Worm (Caenorhabditis elegans) whole organism, early embryonic: Measurements from ENCODE around the gene grl-27.

Source experiments
- B0310.2 ChIP-seq: sonication (generic microtip); optimal IDR thresholded peaks from 2 replicates; lab custom pipeline; 2016; ENCODE audit warnings: mild to moderate bottlenecking, missing genetic modification characterization, missing compliant biosample characterization
- F13C5.2 ChIP-seq: sonication (generic microtip); optimal IDR thresholded peaks from 2 replicates; lab custom pipeline; 2017; ENCODE audit warnings: mild to moderate bottlenecking, missing genetic modification characterization, inconsistent platforms, missing compliant biosample characterization
- aly-1 ChIP-seq: sonication (generic microtip); optimal IDR thresholded peaks from 2 replicates; lab custom pipeline; 2016; ENCODE audit warnings: missing genetic modification characterization, missing compliant biosample characterization
- ama-1 ChIP-seq: fragments of 150-350 bp; optimal IDR thresholded peaks from 2 replicates; lab custom pipeline; 2014
- ceh-13 ChIP-seq: fragments of 200-800 bp; sonication (Bioruptor generic); optimal IDR thresholded peaks from 2 replicates; lab custom pipeline; 2018; ENCODE audit warnings: mild to moderate bottlenecking, missing genetic modification characterization, missing compliant biosample characterization
- ceh-36 ChIP-seq: sonication (generic microtip); optimal IDR thresholded peaks from 2 replicates; lab custom pipeline; 2016; ENCODE audit warnings: missing genetic modification characterization, inconsistent platforms, missing compliant biosample characterization
- ets-7 ChIP-seq: sonication (generic microtip); optimal IDR thresholded peaks from 2 replicates; lab custom pipeline; 2016; ENCODE audit warnings: missing genotype, missing genetic modification characterization, missing compliant biosample characterization
- flt-1 ChIP-seq: fragments of 200-800 bp; sonication (Bioruptor generic); IDR thresholded peaks from 2 replicates; pipeline ENCODE4 v1.3.6; 2022; ENCODE audit warnings: missing genetic modification characterization, missing compliant biosample characterization
- hmbx-1 ChIP-seq: sonication (generic microtip); optimal IDR thresholded peaks from 2 replicates; lab custom pipeline; 2016; ENCODE audit warnings: mild to moderate bottlenecking, missing genetic modification characterization, missing compliant biosample characterization
- hmg-4 ChIP-seq: fragments of 200-800 bp; sonication (Bioruptor generic); optimal IDR thresholded peaks from 2 replicates; lab custom pipeline; 2018; ENCODE audit warnings: mild to moderate bottlenecking, missing genetic modification characterization, missing compliant biosample characterization
- hnd-1 ChIP-seq: sonication (generic microtip); optimal IDR thresholded peaks from 2 replicates; lab custom pipeline; 2016; ENCODE audit warnings: missing genetic modification characterization, missing compliant biosample characterization
- scrt-1 ChIP-seq: fragments of 200-800 bp; sonication (Bioruptor generic); IDR thresholded peaks from 2 replicates; pipeline ENCODE4 v1.3.6; 2022; ENCODE audit warnings: missing genetic modification characterization, missing compliant biosample characterization
- sea-1 ChIP-seq: fragments of 200-800 bp; sonication (Bioruptor generic); conservative IDR thresholded peaks from 2 replicates; pipeline ENCODE4 v1.3.6; 2022; ENCODE audit warnings: missing genetic modification characterization, missing compliant biosample characterization
- tbx-11 ChIP-seq: fragments of 200-800 bp; sonication (Bioruptor generic); IDR thresholded peaks from 2 replicates; pipeline ENCODE4 v1.3.6; 2022; ENCODE audit warnings: missing genetic modification characterization, missing compliant biosample characterization
- tbx-37 ChIP-seq: fragments of 200-800 bp; sonication (Bioruptor generic); conservative IDR thresholded peaks from 2 replicates; pipeline ENCODE4 v1.3.6; 2022; ENCODE audit warnings: missing genetic modification reagents, missing genetic modification characterization, missing compliant biosample characterization
- tra-4 ChIP-seq: sonication (generic microtip); optimal IDR thresholded peaks from 2 replicates; lab custom pipeline; 2017; ENCODE audit warnings: missing genetic modification characterization, missing compliant biosample characterization

Gene grl-27

DNA sequence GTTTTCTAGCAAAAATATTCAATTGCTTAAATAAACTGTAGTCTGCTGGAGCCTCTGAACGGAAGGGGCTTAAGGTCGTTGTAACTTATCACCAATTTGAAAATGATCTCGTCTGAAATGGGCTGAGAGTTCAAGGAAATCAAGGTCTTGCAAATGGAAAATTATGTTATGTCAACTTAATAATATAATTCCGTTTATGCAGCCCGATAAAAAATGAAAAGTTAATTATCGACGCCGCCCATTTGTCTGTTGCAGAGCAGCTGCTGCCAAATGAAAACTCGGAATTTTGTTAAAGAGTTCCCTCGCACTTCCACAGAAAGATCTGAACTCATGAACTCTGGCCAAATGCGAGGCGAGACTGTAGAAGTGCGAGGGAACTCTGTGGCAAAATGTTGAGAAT is 34.5 kb downstream of the grl-27 start, which contains the start of gene srbc-67:
Gene srbc-67 (minus strand): TSS at position 101 of the 400 bp plus-strand sequence.
- TF ChIP-seq ets-7 (no peak), ama-1 (lab: Kevin White, UChicago) (no peak), flt-1 (GFP tag; lab: Robert Waterston, UW) (no peak), scrt-1 (no peak), tbx-37 (GFP tag; lab: Robert Waterston, UW) (no peak), hmg-4 (GFP tag; lab: Kevin White, UChicago) (no peak)

DNA sequence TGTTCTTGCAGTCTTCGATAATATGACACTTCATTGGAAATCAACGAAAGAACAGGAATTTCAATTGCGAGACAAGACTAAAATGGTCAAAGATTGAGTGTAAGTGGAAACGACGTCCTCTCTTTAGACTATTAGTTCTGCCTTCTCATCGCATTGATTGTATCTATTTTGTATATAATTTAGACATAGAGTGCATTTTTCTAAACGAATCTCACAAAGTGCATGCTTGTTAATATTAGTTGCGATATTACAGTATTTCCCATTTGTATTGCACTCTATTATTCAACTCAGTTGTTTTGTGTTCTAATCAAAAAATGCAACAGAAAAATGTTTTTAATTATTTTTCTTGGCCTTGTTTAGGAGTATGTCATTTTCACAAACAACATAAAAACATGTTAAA is 37.4 kb downstream of the grl-27 start, which contains the start of gene nhr-93:
Gene nhr-93 (minus strand): TSS at position 101 of the 400 bp plus-strand sequence.
- no peak for TF ChIP-seq hmg-4 (GFP tag; lab: Kevin White, UChicago)
- no peak for TF ChIP-seq ceh-36 (tag; lab: Kevin White, UChicago)
- TF ChIP-seq sea-1 = no peak

ce11 chrV:3535260-3535659 is 40.4 kb downstream of the grl-27 start, which contains the start of gene nhr-221:
nhr-221 (minus strand) TSS chrV:3535360.
- TF ChIP-seq F13C5.2 (tag; lab: Kevin White, UChicago) (no peak), tbx-11 (GFP tag; lab: Robert Waterston, UW) (no peak)

- TF ChIP-seq tbx-37 (GFP tag; lab: Robert Waterston, UW) (no peak), hnd-1 (tag; lab: Kevin White, UChicago) (no peak), aly-1 (tag; lab: Kevin White, UChicago) (no peak), hmbx-1 (no peak), tbx-11 (GFP tag; lab: Robert Waterston, UW) (no peak), ama-1 (lab: Kevin White, UChicago) (no peak), B0310.2 (tag; lab: Kevin White, UChicago) (no peak), tra-4 (tag; lab: Kevin White, UChicago) (no peak), ceh-13 (no peak)
Measured at ce11 chrV:3530403-3530802, 45.3 kb downstream of the grl-27 start, which contains the start of gene srbc-66. srbc-66 (plus strand) TSS chrV:3530703.

- TF ChIP-seq tbx-37 (GFP tag; lab: Robert Waterston, UW) (no peak), sea-1 (no peak), hmbx-1 (no peak), hnd-1 (tag; lab: Kevin White, UChicago) (no peak), flt-1 (GFP tag; lab: Robert Waterston, UW) (no peak), ceh-13 (no peak), scrt-1 (no peak), ets-7 (no peak), hmg-4 (GFP tag; lab: Kevin White, UChicago) (no peak)
Measured at ce11 chrV:3526882-3527281, 48.8 kb downstream of the grl-27 start, which contains the start of gene str-260. str-260 (plus strand) TSS chrV:3527182.
